Fruit fly (Drosophila melanogaster): ENCODE data around the gene Pxt.

The Pxt gene

dm6 chr3R:17708778-17709476, 10.3 kb upstream of the Pxt start:
- TF ChIP-seq CG11617 (GFP tag; optimal IDR thresholded peaks at IDR 0.05) = no peak
- TF ChIP-seq Crg-1 (GFP tag; optimal IDR thresholded peaks at IDR 0.05) = no peak
- TF ChIP-seq toe (GFP tag; optimal IDR thresholded peaks at IDR 0.05) = no peak
- TF ChIP-seq tj (GFP tag; optimal IDR thresholded peaks at IDR 0.05) = no peak
- no peak for TF ChIP-seq bab1 (GFP tag; optimal IDR thresholded peaks at IDR 0.05)
- TF ChIP-seq cic (GFP tag; optimal IDR thresholded peaks at IDR 0.05) = no peak

DNA sequence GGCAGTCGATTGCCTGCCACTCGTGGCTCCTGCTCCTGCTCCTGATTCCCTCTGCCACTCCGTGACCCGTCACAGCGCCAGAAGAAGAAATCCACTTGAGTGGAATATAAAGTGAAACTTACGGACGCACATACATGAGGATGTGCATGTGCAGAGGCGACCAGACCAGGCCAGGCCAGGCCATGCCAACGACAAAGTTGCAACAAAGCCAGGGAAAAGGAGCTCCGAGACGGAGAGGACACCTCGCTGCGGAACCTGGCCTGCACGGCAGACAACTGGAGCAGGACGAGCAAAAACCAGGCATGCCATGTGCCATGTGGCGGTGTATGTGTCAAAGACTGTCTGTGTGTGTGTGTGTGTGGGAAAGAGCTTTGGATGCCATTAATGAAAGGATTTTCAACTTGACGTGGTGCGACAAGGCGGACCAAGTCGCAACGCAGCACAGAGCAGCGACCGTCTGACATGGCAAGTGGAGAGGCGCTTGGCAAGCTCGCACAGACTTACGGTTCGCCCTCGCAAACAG, 9.6 kb upstream of the Pxt start:
- TF ChIP-seq bab1 (GFP tag; optimal IDR thresholded peaks at IDR 0.05) = no peak
- no peak for TF ChIP-seq Crg-1 (GFP tag; optimal IDR thresholded peaks at IDR 0.05)
- no peak for TF ChIP-seq CG7045 (GFP tag; optimal IDR thresholded peaks at IDR 0.05)
- no peak for TF ChIP-seq tj (GFP tag; optimal IDR thresholded peaks at IDR 0.05)
- no peak for TF ChIP-seq CG14711 (tag; optimal IDR thresholded peaks at IDR 0.05)
- no peak for TF ChIP-seq CG11617 (GFP tag; optimal IDR thresholded peaks at IDR 0.05)

- TF ChIP-seq Crg-1 (GFP tag; optimal IDR thresholded peaks at IDR 0.05) = no peak
- no peak for TF ChIP-seq CG1620 (GFP tag; optimal IDR thresholded peaks at IDR 0.05)
- no peak for TF ChIP-seq Hr96 (GFP tag; optimal IDR thresholded peaks at IDR 0.05)
- TF ChIP-seq bab1 (GFP tag; optimal IDR thresholded peaks at IDR 0.05) = no peak
- no peak for TF ChIP-seq CG7101 (tag; optimal IDR thresholded peaks at IDR 0.05)
- no peak for TF ChIP-seq pad (GFP tag; optimal IDR thresholded peaks at IDR 0.05)
- no peak for TF ChIP-seq CG7045 (GFP tag; optimal IDR thresholded peaks at IDR 0.05)
- TF ChIP-seq kay (GFP tag; ENCODE audit: borderline replicate concordance) = no peak
- no peak for TF ChIP-seq toe (GFP tag; optimal IDR thresholded peaks at IDR 0.05)
- TF ChIP-seq cic (GFP tag; optimal IDR thresholded peaks at IDR 0.05) = no peak
- no peak for TF ChIP-seq CG12768 (GFP tag; optimal IDR thresholded peaks at IDR 0.05)
- no peak for TF ChIP-seq Clk (GFP tag; optimal IDR thresholded peaks at IDR 0.05)
- no peak for TF ChIP-seq CG5204 (GFP tag; optimal IDR thresholded peaks at IDR 0.05)
- TF ChIP-seq tj (GFP tag; optimal IDR thresholded peaks at IDR 0.05) = no peak
- TF ChIP-seq Mnt (GFP tag; optimal IDR thresholded peaks at IDR 0.05) = no peak
- TF ChIP-seq CG33017 (tag; optimal IDR thresholded peaks at IDR 0.05) = no peak
Observed at dm6 chr3R:17710418-17710817, 8.8 kb upstream of the Pxt start.

DNA sequence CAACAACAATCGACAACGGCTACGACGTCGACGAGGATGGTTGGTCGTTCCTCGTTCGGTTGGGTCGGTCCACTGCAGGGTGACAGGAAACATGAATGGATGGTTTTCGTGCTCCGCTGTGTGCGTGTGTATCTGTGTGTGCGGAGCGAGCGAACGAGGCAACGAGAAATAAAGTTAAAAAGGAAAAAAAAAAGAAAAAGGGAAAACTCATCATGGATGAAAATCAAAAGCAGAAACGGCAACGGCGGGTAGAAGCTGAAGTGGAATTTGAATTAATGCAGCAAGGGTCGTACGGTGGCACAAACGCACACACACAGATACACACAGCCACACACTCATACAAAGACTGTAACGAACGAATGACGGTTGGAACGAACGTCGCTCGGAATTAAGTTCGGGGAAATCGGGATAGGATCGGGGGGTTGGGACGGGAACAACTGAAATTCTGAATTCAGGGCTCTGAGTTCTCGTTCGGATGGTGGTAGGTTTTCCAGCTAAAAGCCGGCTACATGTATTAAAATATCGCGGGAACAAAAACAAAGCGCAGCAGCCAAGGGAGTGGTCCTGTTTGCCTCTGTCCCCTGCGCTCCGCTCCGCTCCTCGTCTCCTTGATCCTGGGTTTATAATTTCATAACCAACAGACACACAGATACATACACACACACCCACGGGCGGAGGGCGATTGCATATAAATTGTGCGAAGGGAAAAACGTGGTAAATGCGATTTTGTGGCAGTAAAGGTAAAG, 8.2 kb upstream of the Pxt start:
- no peak for TF ChIP-seq Mnt (GFP tag; optimal IDR thresholded peaks at IDR 0.05)
- no peak for TF ChIP-seq Crg-1 (GFP tag; optimal IDR thresholded peaks at IDR 0.05)
- no peak for TF ChIP-seq Clk (GFP tag; optimal IDR thresholded peaks at IDR 0.05)
- no peak for TF ChIP-seq ovo (GFP tag; optimal IDR thresholded peaks at IDR 0.05)
- no peak for TF ChIP-seq toe (GFP tag; optimal IDR thresholded peaks at IDR 0.05)
- no peak for TF ChIP-seq cic (GFP tag; optimal IDR thresholded peaks at IDR 0.05)
- no peak for TF ChIP-seq CG33017 (tag; optimal IDR thresholded peaks at IDR 0.05)

dm6 chr3R:17711646-17711975, 7.6 kb upstream of the Pxt start:
- TF ChIP-seq kay (GFP tag; ENCODE audit: borderline replicate concordance) = no peak
- no peak for TF ChIP-seq CG7101 (tag; optimal IDR thresholded peaks at IDR 0.05)
- TF ChIP-seq Clk (GFP tag; optimal IDR thresholded peaks at IDR 0.05) = no peak
- no peak for TF ChIP-seq cic (GFP tag; optimal IDR thresholded peaks at IDR 0.05)
- no peak for TF ChIP-seq CG33017 (tag; optimal IDR thresholded peaks at IDR 0.05)
- TF ChIP-seq bab1 (GFP tag; optimal IDR thresholded peaks at IDR 0.05) = no peak
- no peak for TF ChIP-seq CG5204 (GFP tag; optimal IDR thresholded peaks at IDR 0.05)
- no peak for TF ChIP-seq cnc (optimal IDR thresholded peaks at IDR 0.05)
- no peak for TF ChIP-seq CG1620 (GFP tag; optimal IDR thresholded peaks at IDR 0.05)
- TF ChIP-seq CG12768 (GFP tag; optimal IDR thresholded peaks at IDR 0.05) = no peak
- TF ChIP-seq Hr96 (GFP tag; optimal IDR thresholded peaks at IDR 0.05) = no peak
- TF ChIP-seq pad (GFP tag; optimal IDR thresholded peaks at IDR 0.05) = no peak
- no peak for TF ChIP-seq Mnt (GFP tag; optimal IDR thresholded peaks at IDR 0.05)
- TF ChIP-seq CG11617 (GFP tag; optimal IDR thresholded peaks at IDR 0.05) = no peak
- no peak for TF ChIP-seq CG7045 (GFP tag; optimal IDR thresholded peaks at IDR 0.05)
- TF ChIP-seq CG14711 (tag; optimal IDR thresholded peaks at IDR 0.05) = no peak
- no peak for TF ChIP-seq toe (GFP tag; optimal IDR thresholded peaks at IDR 0.05)

DNA sequence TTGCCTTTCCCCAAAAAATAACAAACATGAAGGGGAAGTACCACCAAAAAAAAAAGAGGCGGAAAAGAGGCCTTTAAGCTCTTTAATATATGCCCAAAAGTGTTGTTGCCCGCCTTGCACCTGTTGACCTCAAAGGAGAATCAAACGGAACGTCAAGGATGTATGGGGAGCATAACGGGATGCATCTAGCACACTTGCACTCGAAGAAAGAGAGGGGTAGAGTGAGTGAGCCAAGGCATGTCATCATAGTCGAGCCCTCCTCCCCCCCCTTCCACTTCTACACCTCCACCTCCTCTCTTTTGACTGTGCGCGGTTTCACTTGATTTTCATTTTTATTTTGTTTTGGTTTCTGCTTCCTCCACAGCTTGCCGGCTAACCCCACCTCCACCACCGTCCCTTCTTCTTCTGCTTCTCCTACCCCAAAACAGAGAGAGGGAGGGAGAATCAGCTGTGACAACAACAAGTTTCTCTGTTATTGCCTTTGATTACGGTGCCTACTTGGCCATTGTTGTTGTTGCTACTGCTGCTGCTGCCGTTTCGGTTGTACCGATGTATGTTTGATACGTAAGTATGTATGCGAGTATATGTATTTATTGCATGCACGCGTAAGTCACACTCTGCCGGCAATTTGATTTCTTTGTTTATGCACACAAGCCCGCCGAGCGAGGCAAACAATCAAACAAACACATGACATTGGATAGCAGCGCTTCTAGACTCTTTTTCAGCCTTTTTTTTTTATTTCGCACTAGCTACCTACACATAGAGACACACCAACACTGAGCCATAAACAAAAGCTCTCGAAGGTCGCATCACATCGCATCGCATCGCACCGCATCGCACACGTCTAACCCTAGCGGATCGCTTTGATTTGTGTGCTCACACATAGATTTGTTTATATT, 6.4 kb upstream of the Pxt start:
- TF ChIP-seq CG11617 (GFP tag; optimal IDR thresholded peaks at IDR 0.05) (no peak), pad (GFP tag; optimal IDR thresholded peaks at IDR 0.05) (peak; percentile 82), CG12768 (GFP tag; optimal IDR thresholded peaks at IDR 0.05) (peak; percentile 28), tj (GFP tag; optimal IDR thresholded peaks at IDR 0.05) (peak; percentile 56), CG33017 (tag; optimal IDR thresholded peaks at IDR 0.05) (no peak), bab1 (GFP tag; optimal IDR thresholded peaks at IDR 0.05) (no peak), cic (GFP tag; optimal IDR thresholded peaks at IDR 0.05) (peak; percentile 27), ovo (GFP tag; optimal IDR thresholded peaks at IDR 0.05) (peak; percentile 29)
